Worm (Caenorhabditis elegans) whole organism, L4/young adult: ENCODE results near the gene ccdc-149.

Source experiments
- W03F9.2 ChIP-seq: fragments of 150-350 bp; optimal IDR thresholded peaks from 2 replicates; lab custom pipeline; 2014; ENCODE audit warnings: missing biosample characterization, missing genetic modification characterization
- dao-5 ChIP-seq: sonication (generic microtip); optimal IDR thresholded peaks from 2 replicates; lab custom pipeline; 2016; ENCODE audit warnings: missing genotype, missing genetic modification characterization, moderate library complexity, missing compliant biosample characterization
- him-1 ChIP-seq: sonication (generic microtip); optimal IDR thresholded peaks from 2 replicates; lab custom pipeline; 2016; ENCODE audit warnings: missing genotype, missing genetic modification reagents, missing genetic modification characterization, missing compliant biosample characterization

The ccdc-149 gene

DNA sequence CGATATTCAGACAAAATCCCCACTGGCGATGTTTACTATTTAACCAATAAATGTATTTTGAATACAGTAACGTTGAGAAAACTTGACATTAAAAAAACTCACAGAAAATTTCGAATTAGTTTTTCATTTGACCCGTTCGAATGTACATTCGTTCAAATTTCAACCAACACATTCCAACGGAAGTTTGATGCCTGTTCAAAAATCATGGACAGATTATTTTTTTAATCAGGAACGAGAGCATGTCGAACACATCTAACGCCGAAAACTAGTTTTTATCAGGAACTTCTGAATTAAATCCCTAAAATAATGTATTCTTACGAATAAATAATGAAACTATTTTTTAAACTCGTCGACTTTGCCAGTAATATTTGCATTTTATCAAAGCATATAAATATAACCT, 30.4 kb upstream of the ccdc-149 start:
- no peak for TF ChIP-seq W03F9.2 (tag; lab: Kevin White, UChicago)
- no peak for TF ChIP-seq him-1 (tag; lab: Kevin White, UChicago)

DNA sequence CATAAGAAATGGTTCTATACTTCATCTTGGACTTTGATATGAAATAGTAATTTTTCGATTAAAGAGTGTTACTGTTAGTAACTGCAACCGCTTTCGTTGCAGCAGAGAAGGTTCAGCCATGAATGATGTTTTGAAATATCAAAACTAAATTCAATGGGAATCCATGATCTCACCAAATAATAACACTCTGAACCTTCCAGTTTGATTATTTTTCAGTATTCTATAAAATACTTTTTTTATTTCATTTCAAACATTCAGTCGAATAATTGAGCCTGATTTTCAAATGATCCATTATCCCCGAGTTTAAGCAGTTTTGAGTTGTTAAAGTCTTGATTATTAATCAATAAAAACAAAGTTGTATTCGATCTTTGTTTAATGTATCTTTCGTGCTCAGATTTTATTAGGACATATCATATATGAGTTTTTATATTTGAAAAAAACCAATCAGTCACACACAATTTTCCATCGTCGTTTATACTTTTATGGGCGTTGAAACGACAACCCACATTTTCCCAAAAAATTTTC, 26.1 kb upstream of the ccdc-149 start, which contains the start of gene gcp-2.2:
Gene gcp-2.2, plus strand, starts transcription at position 475 of the 525 bp plus-strand sequence.
- no peak for TF ChIP-seq dao-5 (tag; lab: Kevin White, UChicago)
- TF ChIP-seq him-1 (tag; lab: Kevin White, UChicago): no peak
- no peak for TF ChIP-seq W03F9.2 (tag; lab: Kevin White, UChicago)

DNA sequence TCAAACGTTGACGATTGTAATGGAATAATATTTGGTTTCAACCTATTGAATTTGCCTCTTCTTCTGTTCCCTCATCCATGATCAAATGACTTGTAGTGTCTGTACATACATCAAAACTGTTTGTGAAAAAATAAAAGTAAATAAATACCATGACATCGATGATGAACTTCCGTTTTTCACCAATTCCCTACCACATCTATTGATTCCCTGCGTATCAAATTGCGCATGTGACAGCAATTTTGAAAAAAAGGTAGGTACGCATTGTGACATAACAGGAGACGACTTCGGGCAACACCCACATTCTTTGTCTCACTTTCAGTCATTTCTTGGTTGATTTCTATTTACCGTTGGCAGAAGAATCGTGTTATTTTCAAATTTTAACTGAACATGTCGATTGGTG, 25.2 kb upstream of the ccdc-149 start, which contains the start of gene C35C5.9:
Gene C35C5.9, plus strand, starts transcription at position 161 of the 400 bp plus-strand sequence.
- TF ChIP-seq him-1 (tag; lab: Kevin White, UChicago) (no peak), W03F9.2 (tag; lab: Kevin White, UChicago) (no peak), dao-5 (tag; lab: Kevin White, UChicago) (no peak)

DNA sequence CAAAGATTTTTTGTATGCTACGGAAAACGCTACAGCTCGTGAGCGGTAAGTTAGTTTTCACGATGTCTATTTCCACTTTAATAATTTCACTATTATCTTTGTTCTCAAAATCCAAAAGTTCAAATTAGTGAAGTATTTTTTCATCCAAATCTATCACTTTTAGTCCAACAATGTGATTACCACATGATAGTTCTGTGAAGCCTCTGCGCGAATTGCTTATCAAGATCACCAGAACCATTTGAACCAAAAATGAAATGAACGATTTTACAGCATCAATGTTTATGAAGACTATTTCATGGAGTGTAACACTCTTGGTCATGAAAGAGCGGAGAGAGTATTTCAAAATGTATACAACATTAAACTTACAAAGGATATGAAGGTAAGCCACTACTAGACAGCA, 23.2 kb upstream of the ccdc-149 start:
- TF ChIP-seq W03F9.2 (tag; lab: Kevin White, UChicago) (no peak), him-1 (tag; lab: Kevin White, UChicago) (no peak), dao-5 (tag; lab: Kevin White, UChicago) (no peak)

DNA sequence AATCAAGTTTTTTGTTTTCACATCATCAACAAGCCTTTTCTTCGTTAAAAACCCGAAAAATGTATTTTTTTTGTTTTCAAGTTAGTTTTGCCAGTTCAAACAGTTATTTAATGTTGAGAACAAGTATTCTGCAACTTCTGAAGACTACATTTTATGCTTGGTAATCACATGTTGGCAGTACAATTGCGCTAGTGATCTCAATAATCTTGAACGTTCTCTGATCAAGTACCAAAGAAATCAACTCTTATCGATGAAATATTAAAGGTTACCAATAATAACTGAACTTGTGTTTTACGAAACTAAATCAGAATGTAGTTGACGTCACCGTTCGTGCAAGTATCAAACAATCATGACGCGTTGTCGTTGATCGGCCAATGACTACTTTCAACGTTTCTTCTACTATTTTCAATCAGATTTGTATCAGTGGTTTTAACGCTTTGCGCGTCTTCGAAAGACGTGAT, 22.3 kb upstream of the ccdc-149 start, which contains the start of gene C35C5.8:
Gene C35C5.8, plus strand, starts transcription at position 51 of the 461 bp plus-strand sequence.
- no peak for TF ChIP-seq him-1 (tag; lab: Kevin White, UChicago)
- TF ChIP-seq W03F9.2 (tag; lab: Kevin White, UChicago): no peak
- TF ChIP-seq dao-5 (tag; lab: Kevin White, UChicago): no peak

DNA sequence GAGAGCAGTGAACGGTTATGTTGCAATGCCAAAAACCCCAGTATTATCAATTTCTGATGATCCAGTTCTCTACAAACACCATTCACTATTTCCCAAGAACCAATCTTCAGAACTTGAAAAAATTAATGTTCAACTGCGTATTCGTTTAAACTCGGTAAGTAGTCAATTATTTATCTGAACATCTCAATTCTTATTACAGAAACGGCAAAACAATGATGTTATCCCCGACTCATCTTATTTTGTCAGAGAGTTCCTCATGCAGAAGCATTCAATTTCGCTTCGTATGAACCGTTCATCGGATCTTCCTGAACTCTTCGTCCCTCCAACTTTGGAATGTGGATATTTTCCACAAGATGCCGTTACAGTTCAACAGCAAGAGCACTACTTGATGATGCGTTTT, 12.5 kb upstream of the ccdc-149 start:
- TF ChIP-seq him-1 (tag; lab: Kevin White, UChicago) (no peak), W03F9.2 (tag; lab: Kevin White, UChicago) (no peak), dao-5 (tag; lab: Kevin White, UChicago) (no peak)

DNA sequence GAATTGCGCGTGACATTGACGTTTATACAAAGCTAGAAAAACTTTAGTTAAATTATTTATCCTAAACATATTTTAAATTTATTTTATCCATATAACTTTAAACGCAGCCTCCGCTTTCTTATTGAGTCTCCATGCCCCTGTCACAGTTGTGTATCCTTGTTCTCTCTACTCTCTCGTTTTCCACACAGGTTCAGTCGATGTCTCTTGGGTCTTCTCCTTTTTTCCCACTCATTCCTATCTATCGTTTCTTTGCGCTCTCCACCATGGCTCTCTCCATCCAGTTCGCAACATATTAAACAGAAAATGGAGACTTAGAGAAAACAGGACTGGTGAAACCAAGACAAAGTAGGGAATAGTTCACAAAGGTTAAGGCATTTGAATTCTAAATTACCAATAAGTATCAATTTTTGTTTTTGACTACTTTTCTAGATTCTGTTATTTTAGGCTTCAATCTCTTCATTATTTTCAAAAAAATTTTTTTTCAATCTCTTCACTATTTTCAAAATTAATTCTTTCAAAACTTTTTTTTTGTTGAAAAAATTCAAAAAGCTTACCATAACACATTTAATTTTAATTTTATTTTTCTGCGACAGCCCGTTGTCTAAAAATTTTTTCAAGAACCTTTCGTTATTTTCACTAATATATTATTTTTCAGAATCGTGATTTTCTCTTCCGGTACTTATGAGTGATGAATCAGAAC, 11.0 kb upstream of the ccdc-149 start, which contains the start of gene sdc-2:
Gene sdc-2, plus strand, starts transcription at position 650 of the 700 bp plus-strand sequence.
- TF ChIP-seq him-1 (tag; lab: Kevin White, UChicago): peak; percentile 44
- no peak for TF ChIP-seq dao-5 (tag; lab: Kevin White, UChicago)
- no peak for TF ChIP-seq W03F9.2 (tag; lab: Kevin White, UChicago)

DNA sequence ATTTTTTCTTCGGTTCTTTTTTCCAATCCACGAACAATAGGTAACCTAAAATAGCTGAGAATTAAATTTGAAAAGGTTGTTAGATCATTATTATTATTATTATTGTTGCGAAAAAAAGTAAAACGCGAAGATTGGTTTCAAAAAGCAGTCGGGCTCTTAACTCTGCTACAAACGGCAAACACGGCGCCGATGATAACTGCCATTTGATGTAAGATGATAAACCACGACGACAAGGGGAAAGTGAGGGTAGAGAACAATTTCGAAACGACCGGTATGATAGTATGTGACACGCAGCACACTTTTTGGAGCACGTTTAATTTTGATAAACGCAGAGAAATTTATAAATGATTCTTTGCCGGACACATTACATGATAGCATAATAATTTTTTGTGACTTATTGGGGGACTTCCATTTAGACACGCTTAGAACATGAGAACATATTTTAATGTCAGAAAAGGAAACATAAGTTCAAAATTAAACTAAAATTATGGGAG, 7.8 kb upstream of the ccdc-149 start, which contains the start of gene hpo-34:
Gene hpo-34, minus strand, starts transcription at position 51 of the 494 bp plus-strand sequence.
- no peak for TF ChIP-seq dao-5 (tag; lab: Kevin White, UChicago)
- no peak for TF ChIP-seq W03F9.2 (tag; lab: Kevin White, UChicago)
- TF ChIP-seq him-1 (tag; lab: Kevin White, UChicago): no peak

DNA sequence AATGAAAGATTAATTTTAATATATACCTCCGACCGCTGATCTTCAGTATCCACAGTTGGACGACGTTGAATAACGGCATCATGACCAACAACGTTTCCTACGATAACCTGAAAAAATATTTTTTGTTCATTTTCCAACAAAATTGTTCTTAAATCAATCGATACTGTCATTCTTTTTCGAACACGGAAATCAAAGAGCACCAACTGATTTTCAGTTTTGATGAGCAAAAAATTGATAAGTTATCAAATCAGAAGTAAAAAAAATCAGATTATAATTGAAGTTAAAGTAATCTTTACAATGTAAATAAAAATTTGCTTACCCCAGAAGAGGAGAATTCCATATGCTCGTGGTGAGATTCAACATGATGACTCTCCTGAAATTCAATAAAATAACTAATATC, 7.2 kb upstream of the ccdc-149 start:
- TF ChIP-seq dao-5 (tag; lab: Kevin White, UChicago): no peak
- no peak for TF ChIP-seq W03F9.2 (tag; lab: Kevin White, UChicago)
- no peak for TF ChIP-seq him-1 (tag; lab: Kevin White, UChicago)

DNA sequence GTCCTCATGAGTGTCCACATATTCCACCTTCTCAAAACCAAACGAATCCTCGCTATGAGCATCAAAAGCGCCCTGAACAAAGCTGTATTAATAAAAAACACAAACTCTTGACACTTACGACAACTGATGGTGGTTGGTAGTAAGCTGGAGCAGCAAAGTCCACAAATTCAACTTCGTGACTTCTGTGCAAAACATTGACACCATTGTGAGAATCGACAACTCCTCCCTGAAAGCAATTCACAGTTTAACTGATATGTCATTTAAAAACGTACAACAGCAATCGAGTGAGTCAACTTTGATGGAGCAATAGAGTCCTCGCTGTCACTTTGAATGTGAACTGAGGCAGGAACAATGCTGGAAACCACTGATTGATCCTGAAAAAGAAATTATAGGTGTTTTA, 6.2 kb upstream of the ccdc-149 start:
- no peak for TF ChIP-seq dao-5 (tag; lab: Kevin White, UChicago)
- TF ChIP-seq W03F9.2 (tag; lab: Kevin White, UChicago): no peak
- TF ChIP-seq him-1 (tag; lab: Kevin White, UChicago): no peak

DNA sequence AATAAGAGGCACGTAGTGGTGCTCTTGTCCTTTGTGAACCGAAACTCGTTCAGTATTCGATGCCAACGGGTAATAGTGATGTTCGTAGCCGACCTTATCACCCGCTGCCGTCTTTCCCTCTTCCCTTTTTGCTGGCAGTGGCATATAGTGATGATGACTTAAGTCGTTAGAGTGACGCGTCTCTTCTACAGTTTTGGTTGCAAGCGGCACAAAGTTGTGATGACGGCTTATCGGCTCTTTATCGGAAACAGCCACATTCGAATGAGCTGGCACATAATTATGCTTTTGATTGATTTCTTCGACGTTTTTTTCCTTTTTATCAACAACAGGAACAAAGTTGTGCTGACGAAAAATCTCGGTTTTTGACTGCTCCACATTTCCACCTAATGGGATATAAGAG, 4.1 kb upstream of the ccdc-149 start:
- TF ChIP-seq dao-5 (tag; lab: Kevin White, UChicago): no peak
- TF ChIP-seq W03F9.2 (tag; lab: Kevin White, UChicago): no peak
- no peak for TF ChIP-seq him-1 (tag; lab: Kevin White, UChicago)

DNA sequence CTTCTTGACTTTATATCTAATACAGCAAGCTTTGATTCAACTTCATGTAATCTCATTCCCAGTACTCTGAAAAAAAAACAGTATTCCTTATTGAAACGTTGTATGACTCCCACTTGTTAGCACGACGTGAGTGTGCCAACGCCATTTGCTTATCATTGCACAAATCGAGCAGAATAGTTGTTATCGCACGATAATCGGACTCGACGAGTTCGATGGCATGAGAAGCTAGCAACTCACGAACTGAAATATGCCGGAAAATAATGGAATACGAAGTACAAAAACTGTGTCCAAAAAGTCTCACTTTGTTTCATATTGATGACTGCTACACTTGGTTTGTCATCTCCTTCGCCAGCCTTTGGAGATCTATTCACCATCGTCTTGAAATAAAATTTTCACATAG, 1.7 kb downstream of the ccdc-149 start:
- TF ChIP-seq dao-5 (tag; lab: Kevin White, UChicago): no peak
- TF ChIP-seq him-1 (tag; lab: Kevin White, UChicago): no peak
- no peak for TF ChIP-seq W03F9.2 (tag; lab: Kevin White, UChicago)

DNA sequence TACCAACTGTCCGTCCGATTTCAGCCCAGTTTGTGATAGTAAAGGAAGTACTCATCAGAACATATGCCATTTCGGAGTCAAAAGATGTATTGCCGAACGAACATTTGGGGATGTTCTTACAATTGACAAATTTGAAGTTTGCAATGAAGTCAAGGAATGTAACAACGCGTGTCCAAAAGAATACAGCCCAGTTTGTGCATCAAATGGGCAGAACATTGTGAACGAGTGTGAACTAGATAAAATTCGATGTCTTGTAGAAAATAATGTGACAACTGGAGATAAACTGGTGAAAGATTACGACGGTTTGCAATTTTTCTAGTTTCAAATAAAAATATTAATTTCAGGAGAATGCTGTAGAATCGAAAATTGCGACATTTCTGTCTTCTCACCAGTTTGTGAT, 3.4 kb downstream of the ccdc-149 start:
- no peak for TF ChIP-seq W03F9.2 (tag; lab: Kevin White, UChicago)
- TF ChIP-seq him-1 (tag; lab: Kevin White, UChicago): no peak
- TF ChIP-seq dao-5 (tag; lab: Kevin White, UChicago): no peak
